Fruit fly (Drosophila melanogaster) whole organism, embryonic: ENCODE data around the gene HINT1.
A peak's percentile ranks its signal among the peaks of the same experiment; 100 is the strongest.

Source experiments
- ATbp ChIP-seq: fragments of 200-800 bp; sonication (Bioruptor generic); optimal IDR thresholded peaks from 2 replicates; lab custom pipeline; 2017; ENCODE audit warnings: missing biosample characterization, mild to moderate bottlenecking, missing genetic modification characterization, missing genetic modification reagents
- B-H2 ChIP-seq: fragments of 200-800 bp; sonication (Bioruptor generic); optimal IDR thresholded peaks from 2 replicates; lab custom pipeline; 2018; ENCODE audit warnings: missing biosample characterization, mild to moderate bottlenecking, missing genetic modification characterization
- Bdp1 ChIP-seq: fragments of 200-800 bp; sonication (Bioruptor generic); optimal IDR thresholded peaks from 3 replicates; lab custom pipeline; 2016; ENCODE audit warnings: missing biosample characterization, missing genetic modification characterization
- Blimp-1 ChIP-seq: fragments of 200-800 bp; sonication (Bioruptor generic); optimal IDR thresholded peaks from 3 replicates; lab custom pipeline; 2018; ENCODE audit warnings: missing biosample characterization, missing genetic modification characterization, mild to moderate bottlenecking, moderate library complexity, missing genetic modification reagents
- CG10209 ChIP-seq: fragments of 200-800 bp; sonication (Bioruptor generic); optimal IDR thresholded peaks from 3 replicates; lab custom pipeline; 2017; ENCODE audit warnings: missing biosample characterization, mild to moderate bottlenecking, missing genetic modification characterization, missing genetic modification reagents
- CG12071 ChIP-seq: fragments of 200-800 bp; sonication (Bioruptor generic); optimal IDR thresholded peaks from 3 replicates; lab custom pipeline; 2018; ENCODE audit warnings: missing biosample characterization, mild to moderate bottlenecking, missing genetic modification characterization
- CG12659 ChIP-seq: fragments of 200-800 bp; sonication (Bioruptor generic); optimal IDR thresholded peaks from 3 replicates; lab custom pipeline; 2017; ENCODE audit warnings: mild to moderate bottlenecking, missing biosample characterization, missing genetic modification reagents, missing genetic modification characterization
- CG13424 ChIP-seq: fragments of 200-800 bp; sonication (Bioruptor generic); optimal IDR thresholded peaks from 2 replicates; lab custom pipeline; 2019; ENCODE audit warnings: missing biosample characterization, mild to moderate bottlenecking, missing genetic modification characterization, moderate library complexity
- CG15269 ChIP-seq: fragments of 200-800 bp; sonication (Bioruptor generic); optimal IDR thresholded peaks from 2 replicates; lab custom pipeline; 2018; ENCODE audit warnings: missing biosample characterization, mild to moderate bottlenecking, missing genetic modification characterization, moderate library complexity
- CG2712 ChIP-seq: fragments of 200-800 bp; optimal IDR thresholded peaks from 3 replicates; lab custom pipeline; 2019; ENCODE audit warnings: missing biosample characterization, mild to moderate bottlenecking, missing genetic modification characterization, moderate library complexity
- CG30403 ChIP-seq: fragments of 200-800 bp; sonication (Bioruptor generic); optimal IDR thresholded peaks from 3 replicates; lab custom pipeline; 2016; ENCODE audit warnings: missing biosample characterization, missing genetic modification characterization
- CG3065 ChIP-seq: fragments of 200-800 bp; sonication (Bioruptor generic); optimal IDR thresholded peaks from 2 replicates; lab custom pipeline; 2016; ENCODE audit warnings: missing biosample characterization, missing genetic modification characterization
- CG33213 ChIP-seq: fragments of 200-800 bp; sonication (Bioruptor generic); optimal IDR thresholded peaks from 3 replicates; lab custom pipeline; 2016; ENCODE audit warnings: missing biosample characterization, missing genetic modification characterization
- CG34224 ChIP-seq: fragments of 200-800 bp; sonication (Bioruptor generic); IDR thresholded peaks from 3 replicates; pipeline ENCODE4 v1.3.6; 2022; ENCODE audit warnings: missing biosample characterization, missing genetic modification characterization; ENCODE audit not compliant: partially characterized antibody
- CG3995 ChIP-seq: fragments of 200-800 bp; sonication (Bioruptor generic); optimal IDR thresholded peaks from 3 replicates; lab custom pipeline; 2016; ENCODE audit warnings: missing biosample characterization, missing genetic modification characterization
- CG42726 ChIP-seq: fragments of 200-800 bp; sonication (Bioruptor generic); IDR thresholded peaks from 2 replicates; pipeline ENCODE4 v1.3.6; 2022; ENCODE audit warnings: missing biosample characterization, missing genetic modification characterization; ENCODE audit not compliant: partially characterized antibody
- CG4328 ChIP-seq: fragments of 200-800 bp; sonication (Bioruptor generic); optimal IDR thresholded peaks from 3 replicates; lab custom pipeline; 2017; ENCODE audit warnings: missing biosample characterization, missing genetic modification reagents, missing genetic modification characterization
- CG6791 ChIP-seq: fragments of 200-800 bp; sonication (Bioruptor generic); IDR thresholded peaks from 3 replicates; pipeline ENCODE4 v1.3.6; 2022; ENCODE audit warnings: missing biosample characterization, missing genetic modification characterization; ENCODE audit not compliant: partially characterized antibody
- Camta ChIP-seq: fragments of 200-800 bp; sonication (Bioruptor generic); optimal IDR thresholded peaks from 2 replicates; lab custom pipeline; 2016; ENCODE audit warnings: missing biosample characterization, missing genetic modification characterization
- CoRest ChIP-seq: fragments of 200-800 bp; sonication (Bioruptor generic); optimal IDR thresholded peaks from 3 replicates; lab custom pipeline; 2018; ENCODE audit warnings: missing biosample characterization, mild to moderate bottlenecking, missing genetic modification characterization, moderate library complexity
- CrebB ChIP-seq: fragments of 200-800 bp; sonication (Bioruptor generic); optimal IDR thresholded peaks from 3 replicates; lab custom pipeline; 2018; ENCODE audit warnings: missing biosample characterization, mild to moderate bottlenecking, missing genetic modification characterization
- Doc3 ChIP-seq: fragments of 200-800 bp; sonication (Bioruptor generic); IDR thresholded peaks from 3 replicates; pipeline ENCODE4 v1.3.6; 2022; ENCODE audit warnings: missing biosample characterization, missing genetic modification characterization; ENCODE audit not compliant: partially characterized antibody
- H2.0 ChIP-seq: fragments of 200-800 bp; sonication (Bioruptor generic); IDR thresholded peaks from 2 replicates; pipeline ENCODE4 v1.3.6; 2022; ENCODE audit warnings: missing biosample characterization, missing genetic modification characterization
- HHEX ChIP-seq: fragments of 200-800 bp; sonication (Bioruptor generic); optimal IDR thresholded peaks from 3 replicates; lab custom pipeline; 2017; ENCODE audit warnings: missing biosample characterization, mild to moderate bottlenecking, missing genetic modification characterization, missing genetic modification reagents
- HLHmδ ChIP-seq: fragments of 200-800 bp; sonication (Bioruptor generic); optimal IDR thresholded peaks from 2 replicates; lab custom pipeline; 2018; ENCODE audit warnings: missing biosample characterization, mild to moderate bottlenecking, missing genetic modification characterization, moderate library complexity
- Hr51 ChIP-seq, 2 experiments: fragments of 200-800 bp; sonication (Bioruptor generic); optimal IDR thresholded peaks; 2 replicates in 1 of 2; 3 replicates in 1 of 2; lab custom pipeline; 2016 to 2018; ENCODE audit warnings: missing biosample characterization in 2 of 2, missing genetic modification characterization in 2 of 2, mild to moderate bottlenecking in 1 of 2, moderate library complexity in 1 of 2
- Hsf ChIP-seq: fragments of 200-800 bp; sonication (Bioruptor generic); optimal IDR thresholded peaks from 3 replicates; lab custom pipeline; 2016; ENCODE audit warnings: missing biosample characterization, missing genetic modification characterization
- Max ChIP-seq: fragments of 200-800 bp; sonication (Bioruptor generic); optimal IDR thresholded peaks from 2 replicates; lab custom pipeline; 2016; ENCODE audit warnings: missing biosample characterization, mild to moderate bottlenecking, missing genetic modification characterization
- Meics ChIP-seq: fragments of 200-800 bp; sonication (Bioruptor generic); optimal IDR thresholded peaks from 2 replicates; lab custom pipeline; 2017; ENCODE audit warnings: missing biosample characterization, mild to moderate bottlenecking, missing genetic modification characterization
- Scr ChIP-seq: fragments of 200-800 bp; sonication (Bioruptor generic); IDR thresholded peaks from 2 replicates; pipeline ENCODE4 v1.3.6; 2022; ENCODE audit warnings: missing biosample characterization, missing genetic modification characterization; ENCODE audit not compliant: partially characterized antibody
- Sox100B ChIP-seq: fragments of 200-800 bp; sonication (Bioruptor generic); optimal IDR thresholded peaks from 3 replicates; lab custom pipeline; 2018; ENCODE audit warnings: missing biosample characterization, mild to moderate bottlenecking, missing genetic modification characterization
- Taf1 ChIP-seq: fragments of 200-800 bp; sonication (Bioruptor generic); IDR thresholded peaks from 2 replicates; pipeline ENCODE4 v1.3.6; 2022; ENCODE audit warnings: missing biosample characterization, missing genetic modification characterization
- bab2 ChIP-seq: fragments of 200-800 bp; sonication (Bioruptor generic); optimal IDR thresholded peaks from 2 replicates; lab custom pipeline; 2016; ENCODE audit warnings: missing biosample characterization, missing genetic modification characterization
- bowl ChIP-seq: fragments of 200-800 bp; sonication (Bioruptor generic); IDR thresholded peaks from 2 replicates; pipeline ENCODE4 v1.3.6; 2022; ENCODE audit warnings: missing biosample characterization, missing genetic modification characterization
- btn ChIP-seq: fragments of 200-800 bp; sonication (Bioruptor generic); optimal IDR thresholded peaks from 2 replicates; lab custom pipeline; 2016; ENCODE audit warnings: missing biosample characterization, missing genetic modification characterization
- chn ChIP-seq: fragments of 200-800 bp; sonication (Bioruptor generic); optimal IDR thresholded peaks from 2 replicates; lab custom pipeline; 2016; ENCODE audit warnings: missing biosample characterization, missing genetic modification characterization
- dan ChIP-seq: fragments of 200-800 bp; sonication (Bioruptor generic); IDR thresholded peaks from 2 replicates; pipeline ENCODE4 v1.3.6; 2022; ENCODE audit warnings: missing biosample characterization, missing genetic modification characterization
- exex ChIP-seq: fragments of 200-800 bp; sonication (Bioruptor generic); optimal IDR thresholded peaks from 4 replicates; lab custom pipeline; 2018; ENCODE audit warnings: missing biosample characterization, mild to moderate bottlenecking, missing genetic modification characterization, moderate library complexity
- fd64A ChIP-seq: fragments of 200-800 bp; sonication (Bioruptor generic); optimal IDR thresholded peaks from 3 replicates; lab custom pipeline; 2018; ENCODE audit warnings: missing biosample characterization, mild to moderate bottlenecking, missing genetic modification characterization
- gfzf ChIP-seq: fragments of 200-800 bp; sonication (Bioruptor generic); optimal IDR thresholded peaks from 2 replicates; lab custom pipeline; 2016; ENCODE audit warnings: missing biosample characterization, mild to moderate bottlenecking, missing genetic modification characterization, moderate library complexity
- gt ChIP-seq: fragments of 200-800 bp; sonication (Bioruptor generic); IDR thresholded peaks from 2 replicates; pipeline ENCODE4 v1.3.6; 2022; ENCODE audit warnings: missing biosample characterization, missing genetic modification characterization
- nmo ChIP-seq: fragments of 200-800 bp; sonication (Bioruptor generic); optimal IDR thresholded peaks from 2 replicates; lab custom pipeline; 2018; ENCODE audit warnings: missing biosample characterization, mild to moderate bottlenecking, missing genetic modification characterization, moderate library complexity
- pho ChIP-seq: fragments of 200-800 bp; sonication (Bioruptor generic); optimal IDR thresholded peaks from 2 replicates; lab custom pipeline; 2016; ENCODE audit warnings: missing biosample characterization, missing genetic modification characterization
- sim ChIP-seq: fragments of 200-800 bp; sonication (Bioruptor generic); IDR thresholded peaks from 2 replicates; pipeline ENCODE4 v1.3.6; 2022; ENCODE audit warnings: missing biosample characterization, missing genetic modification characterization
- sr ChIP-seq: fragments of 200-800 bp; sonication (Bioruptor generic); IDR thresholded peaks from 3 replicates; pipeline ENCODE4 v1.3.6; 2022; ENCODE audit warnings: missing biosample characterization, missing genetic modification characterization
- tgo ChIP-seq: fragments of 200-800 bp; sonication (Bioruptor generic); IDR thresholded peaks from 3 replicates; pipeline ENCODE4 v1.3.6; 2022; ENCODE audit warnings: missing biosample characterization, missing genetic modification characterization
- tin ChIP-seq: fragments of 200-800 bp; sonication (Bioruptor generic); optimal IDR thresholded peaks from 3 replicates; lab custom pipeline; 2016; ENCODE audit warnings: missing biosample characterization, missing genetic modification characterization
- z ChIP-seq: fragments of 200-800 bp; sonication (Bioruptor generic); IDR thresholded peaks from 3 replicates; pipeline ENCODE4 v1.3.6; 2022; ENCODE audit warnings: missing biosample characterization, missing genetic modification characterization
- zen ChIP-seq: fragments of 200-800 bp; sonication (Bioruptor generic); optimal IDR thresholded peaks from 3 replicates; lab custom pipeline; 2018; ENCODE audit warnings: missing biosample characterization, mild to moderate bottlenecking, missing genetic modification characterization, moderate library complexity

Gene HINT1

DNA sequence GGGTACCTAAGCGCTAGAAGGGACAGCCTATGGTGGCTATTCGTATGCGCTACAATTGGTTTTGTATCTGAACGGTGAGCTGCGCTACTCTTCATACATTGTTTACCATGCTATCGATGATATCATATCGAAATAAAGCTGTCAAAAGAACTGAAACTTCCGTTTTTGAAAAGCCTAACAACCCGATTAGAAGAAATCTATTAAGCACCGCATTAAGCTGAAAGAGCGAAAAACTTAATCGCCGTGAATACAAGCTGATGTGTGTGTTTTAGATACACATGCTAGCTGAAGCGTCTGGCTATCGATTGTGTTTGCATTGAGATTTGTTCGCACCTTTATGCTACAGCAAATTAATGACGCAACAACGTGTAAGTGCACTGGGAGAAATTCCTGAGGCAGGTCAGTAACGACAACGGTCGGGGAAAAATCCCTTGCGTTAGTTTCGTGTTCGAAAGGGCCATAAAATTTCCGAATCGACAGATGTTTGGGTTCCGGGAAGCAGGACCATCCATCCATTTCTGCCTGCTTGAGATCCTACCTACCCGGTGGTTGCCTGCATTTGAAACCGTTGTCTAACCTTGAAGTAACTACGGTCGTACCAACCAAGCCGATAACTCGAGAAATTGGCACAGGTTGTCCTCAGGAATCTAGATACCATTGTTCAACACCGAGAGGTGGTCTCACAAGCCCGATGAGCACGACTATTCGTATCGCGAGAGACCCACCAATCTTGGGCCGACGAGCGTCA lies 19.4 kb upstream of the HINT1 start (continued):
- TF ChIP-seq bab2 (GFP tag; lab: Kevin White, UChicago) (peak; percentile 82), CG12659 (GFP tag; lab: Kevin White, UChicago) (peak; percentile 63), CrebB (tag; lab: Kevin White, UChicago) (peak; percentile 77), CG4328 (GFP tag; lab: Kevin White, UChicago) (peak; percentile 30), Doc3 (GFP tag; lab: Robert Waterston, UW) (no peak), ATbp (GFP tag; lab: Kevin White, UChicago) (peak; percentile 63), tin (peak; percentile 58), CoRest (peak; percentile 82), Camta (GFP tag; lab: Kevin White, UChicago) (peak; percentile 69), CG6791 (GFP tag; lab: Robert Waterston, UW) (no peak), Scr (GFP tag; lab: Robert Waterston, UW) (no peak), fd64A (GFP tag; lab: Kevin White, UChicago) (peak; percentile 59), HLHmδ (GFP tag; lab: Kevin White, UChicago) (no peak), CG33213 (peak; percentile 72), pho (GFP tag; lab: Kevin White, UChicago) (peak; percentile 63), CG42726 (no peak), CG30403 (GFP tag; lab: Kevin White, UChicago) (peak; percentile 78), HHEX (peak; percentile 86), CG10209 (peak; percentile 81), tgo (GFP tag; lab: Robert Waterston, UW) (no peak), CG12071 (GFP tag; lab: Kevin White, UChicago) (peak; percentile 83), Meics (peak; percentile 88), gfzf (GFP tag; lab: Kevin White, UChicago) (no peak), Max (peak; percentile 50), nmo (GFP tag; lab: Kevin White, UChicago) (peak; percentile 85), dan (no peak), chn (GFP tag; lab: Kevin White, UChicago) (peak; percentile 69), zen (tag; lab: Kevin White, UChicago) (peak; percentile 75), CG3995 (GFP tag; lab: Kevin White, UChicago) (peak; percentile 59), Taf1 (GFP tag; lab: Robert Waterston, UW) (no peak), gt (no peak), bowl (no peak), Hr51 (GFP tag; optimal IDR thresholded peaks at IDR 0.05; lab: Kevin White, UChicago) (peak; percentile 71 to 86), H2.0 (GFP tag; lab: Robert Waterston, UW) (no peak), z (GFP tag; lab: Robert Waterston, UW) (no peak), Sox100B (peak; percentile 81), CG3065 (peak; percentile 26), sr (GFP tag; lab: Robert Waterston, UW) (no peak), btn (peak; percentile 80), CG2712 (tag; lab: Kevin White, UChicago) (peak; percentile 87), CG13424 (peak; percentile 73), CG34224 (GFP tag; lab: Robert Waterston, UW) (no peak), B-H2 (GFP tag; lab: Kevin White, UChicago) (peak; percentile 80), exex (peak; percentile 86), Hsf (peak; percentile 79), Blimp-1 (peak; percentile 72), sim (GFP tag; lab: Robert Waterston, UW) (no peak), CG15269 (tag; lab: Kevin White, UChicago) (peak; percentile 89), Bdp1 (GFP tag; lab: Kevin White, UChicago) (peak; percentile 53)
